Worm (Caenorhabditis elegans): ENCODE results near the gene Y47D3A.32.

Y47D3A.32 gene

ce11 chrIII:11238309-11238708 lies 13.9 kb upstream of the Y47D3A.32 start:
- TF ChIP-seq ets-4 (GFP tag; optimal IDR thresholded peaks at IDR 0.05) = no peak
- TF ChIP-seq unc-62 (GFP tag; optimal IDR thresholded peaks at IDR 0.05) = no peak
- peak; percentile 40; the same call in 1 of the 2 replicates for TF ChIP-seq ekl-4 (GFP tag; IDR thresholded peaks at IDR 0.05)
- 0 out of 2 replicates have a peak, but pooled peaks have one; percentile 20 for TF ChIP-seq madf-6 (GFP tag; IDR thresholded peaks at IDR 0.05)
- 0 out of 2 replicates have a peak, but pooled peaks have one; percentile 21 for TF ChIP-seq pbrm-1 (GFP tag; IDR thresholded peaks at IDR 0.05)
- no peak for TF ChIP-seq hmg-1.2 (GFP tag; IDR thresholded peaks at IDR 0.05)

- TF ChIP-seq lin-26 (GFP tag; IDR thresholded peaks at IDR 0.05) (peak; percentile 51; the same call in 1 of the 2 replicates), nfya-1 (tag; optimal IDR thresholded peaks at IDR 0.05; ENCODE audit: borderline replicate concordance, insufficient read depth) (no peak)
Observed at ce11 chrIII:11238790-11239189, 13.4 kb upstream of the Y47D3A.32 start.

- TF ChIP-seq C17E4.6 (GFP tag; IDR thresholded peaks at IDR 0.05) (no peak), somi-1 (GFP tag; optimal IDR thresholded peaks at IDR 0.05) (no peak), aptf-2 (GFP tag; conservative IDR thresholded peaks at IDR 0.05) (no peak), egl-44 (GFP tag; IDR thresholded peaks at IDR 0.05) (no peak), hsf-1 (GFP tag; IDR thresholded peaks at IDR 0.05) (no peak), cebp-1 (GFP tag; IDR thresholded peaks at IDR 0.05) (no peak), cebp-1 (tag; optimal IDR thresholded peaks at IDR 0.05) (peak; percentile 7), madf-3 (GFP tag; IDR thresholded peaks at IDR 0.05) (no peak), nhr-179 (tag; optimal IDR thresholded peaks at IDR 0.05) (no peak), zfh-2 (GFP tag; conservative IDR thresholded peaks at IDR 0.05) (no peak), nhr-80 (tag; optimal IDR thresholded peaks at IDR 0.05) (peak; percentile 61), B0261.1 (tag; optimal IDR thresholded peaks at IDR 0.05) (no peak), Y53G8AR.9 (GFP tag; conservative IDR thresholded peaks at IDR 0.05) (no peak), egrh-3 (GFP tag; IDR thresholded peaks at IDR 0.05) (no peak), tlf-1 (GFP tag; optimal IDR thresholded peaks at IDR 0.05) (no peak), hmg-1.2 (GFP tag; IDR thresholded peaks at IDR 0.05) (peak; percentile 7; the same call in 1 of the 2 replicates)
Observed at ce11 chrIII:11240776-11241175, 11.4 kb upstream of the Y47D3A.32 start.

DNA sequence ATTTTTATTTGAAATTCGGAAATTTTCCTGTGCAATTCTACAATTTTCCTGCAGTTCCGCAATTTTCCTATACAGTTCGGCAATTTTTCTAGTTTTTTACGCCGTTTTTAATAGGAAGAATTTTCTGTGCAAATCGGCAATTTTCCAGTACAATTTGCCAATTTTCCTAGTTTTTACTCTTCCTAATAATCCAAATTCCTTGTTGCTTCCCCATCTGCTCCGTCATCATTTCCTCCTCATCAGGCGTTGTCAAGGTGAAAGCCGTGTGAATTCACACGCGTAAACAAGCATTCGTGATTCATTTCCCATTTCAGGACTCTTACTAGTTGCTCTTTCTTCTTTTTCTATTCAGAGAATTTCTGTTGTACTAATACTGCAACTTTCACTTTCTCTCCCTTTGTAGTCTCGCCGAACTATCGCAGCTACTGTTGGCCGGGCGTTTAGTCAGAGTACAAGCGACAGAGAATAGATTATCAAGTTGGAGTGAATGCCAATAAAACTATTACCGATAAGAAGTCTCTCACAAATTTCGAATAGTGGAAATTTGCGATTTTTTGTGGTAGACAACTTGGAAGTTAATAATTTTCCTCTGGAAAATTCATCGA lies 10.5 kb upstream of the Y47D3A.32 start:
- peak; percentile 82 for TF ChIP-seq nhr-80 (tag; optimal IDR thresholded peaks at IDR 0.05)
- no peak for TF ChIP-seq lin-35 (GFP tag; optimal IDR thresholded peaks at IDR 0.05)

DNA sequence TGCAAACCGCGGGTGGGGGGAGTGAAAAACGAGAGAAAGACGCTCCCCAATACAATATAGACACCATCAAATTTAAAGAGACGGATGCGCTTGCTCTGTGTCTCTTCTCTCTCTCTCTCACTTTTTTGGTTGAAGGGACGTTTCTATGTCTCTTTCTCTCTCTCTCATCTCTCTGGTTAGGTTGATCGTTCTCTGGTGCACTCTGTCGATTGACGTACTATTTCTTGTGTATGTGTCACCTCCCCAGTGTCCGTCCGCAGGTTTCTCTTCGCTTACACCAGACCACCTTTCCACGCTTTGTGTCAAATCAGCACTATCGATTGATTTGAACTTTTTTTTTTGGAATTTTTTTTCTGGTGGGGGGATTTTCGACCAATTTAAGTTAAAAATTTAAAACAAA lies 8.8 kb upstream of the Y47D3A.32 start:
- TF ChIP-seq snpc-4 (GFP tag; optimal IDR thresholded peaks at IDR 0.05) (no peak), snpc-4 (tag; optimal IDR thresholded peaks at IDR 0.05) (peak; percentile 26 to 69 (median 48)), F23B12.7 (tag; optimal IDR thresholded peaks at IDR 0.05; ENCODE audit: insufficient read depth) (peak; percentile 71), hrde-1 (tag; optimal IDR thresholded peaks at IDR 0.05; ENCODE audit: borderline replicate concordance) (no peak), cebp-1 (GFP tag; IDR thresholded peaks at IDR 0.05) (peak; percentile 42; the same call in 1 of the 2 replicates), cebp-1 (tag; optimal IDR thresholded peaks at IDR 0.05) (peak; percentile 65), tbp1 (GFP tag; optimal IDR thresholded peaks at IDR 0.05) (peak; percentile 38), madf-10 (tag; optimal IDR thresholded peaks at IDR 0.05) (peak; percentile 56), attf-5 (GFP tag; optimal IDR thresholded peaks at IDR 0.05) (peak; percentile 41), nhr-179 (tag; optimal IDR thresholded peaks at IDR 0.05) (no peak), sea-2 (GFP tag; IDR thresholded peaks at IDR 0.05) (no peak), mcd-1 (GFP tag; IDR thresholded peaks at IDR 0.05) (no peak), somi-1 (GFP tag; optimal IDR thresholded peaks at IDR 0.05) (peak; percentile 38), K12H6.12 (tag; optimal IDR thresholded peaks at IDR 0.05) (peak; percentile 23), nhr-120 (GFP tag; IDR thresholded peaks at IDR 0.05) (no peak), let-607 (tag; optimal IDR thresholded peaks at IDR 0.05) (peak; percentile 38 to 57), nhr-80 (tag; optimal IDR thresholded peaks at IDR 0.05) (peak; percentile 89), hmg-1.2 (GFP tag; IDR thresholded peaks at IDR 0.05) (peak; percentile 54; the same call in 1 of the 2 replicates), unc-62 (GFP tag; optimal IDR thresholded peaks at IDR 0.05) (peak; percentile 45), lin-54 (GFP tag; optimal IDR thresholded peaks at IDR 0.05) (peak; percentile 11), zfh-2 (GFP tag; conservative IDR thresholded peaks at IDR 0.05) (peak; percentile 45; the same call in 1 of the 2 replicates), ceh-79 (tag; optimal IDR thresholded peaks at IDR 0.05) (no peak), lin-40 (tag; optimal IDR thresholded peaks at IDR 0.05) (peak; percentile 56), nhr-90 (tag; optimal IDR thresholded peaks at IDR 0.05) (peak; percentile 37)

Measured in whole organism, young adult.